Fruit fly (Drosophila melanogaster) whole organism, embryonic: ENCODE results near the gene tyf.

Experiments
- Atf6 ChIP-seq: fragments of 200-800 bp; sonication (Bioruptor generic); IDR thresholded peaks from 2 replicates; pipeline ENCODE4 v1.3.6; 2022; ENCODE audit warnings: missing biosample characterization, missing genetic modification characterization
- CG10209 ChIP-seq: fragments of 200-800 bp; sonication (Bioruptor generic); optimal IDR thresholded peaks from 3 replicates; lab custom pipeline; 2017; ENCODE audit warnings: missing biosample characterization, mild to moderate bottlenecking, missing genetic modification characterization, missing genetic modification reagents
- CG11093 ChIP-seq: fragments of 200-800 bp; sonication (Bioruptor generic); IDR thresholded peaks from 3 replicates; pipeline ENCODE4 v1.3.6; 2022; ENCODE audit warnings: missing biosample characterization, missing genetic modification characterization
- CG11398 ChIP-seq: fragments of 200-800 bp; sonication (Bioruptor generic); optimal IDR thresholded peaks from 2 replicates; lab custom pipeline; 2016; ENCODE audit warnings: missing biosample characterization, missing genetic modification characterization
- CG14014 ChIP-seq: fragments of 200-800 bp; sonication (Bioruptor generic); IDR thresholded peaks from 2 replicates; pipeline ENCODE4 v1.3.6; 2022; ENCODE audit warnings: missing biosample characterization, missing genetic modification characterization
- CG14050 ChIP-seq: fragments of 200-800 bp; sonication (Bioruptor generic); IDR thresholded peaks from 3 replicates; pipeline ENCODE4 v1.3.6; 2022; ENCODE audit warnings: missing biosample characterization, missing genetic modification characterization
- CG15269 ChIP-seq: fragments of 200-800 bp; sonication (Bioruptor generic); optimal IDR thresholded peaks from 2 replicates; lab custom pipeline; 2018; ENCODE audit warnings: missing biosample characterization, mild to moderate bottlenecking, missing genetic modification characterization, moderate library complexity
- CG18262 ChIP-seq: fragments of 200-800 bp; optimal IDR thresholded peaks from 3 replicates; lab custom pipeline; 2019; ENCODE audit warnings: missing biosample characterization, mild to moderate bottlenecking, missing genetic modification characterization, moderate library complexity
- CG2875 ChIP-seq: fragments of 200-800 bp; sonication (Bioruptor generic); optimal IDR thresholded peaks from 2 replicates; lab custom pipeline; 2017; ENCODE audit warnings: missing biosample characterization, mild to moderate bottlenecking, missing genetic modification characterization, missing genetic modification reagents
- CG3726 ChIP-seq: fragments of 200-800 bp; sonication (Bioruptor generic); IDR thresholded peaks from 3 replicates; pipeline ENCODE4, ENCODE4 v1.3.6; 2022; ENCODE audit warnings: missing biosample characterization, missing genetic modification characterization
- CG3847 ChIP-seq: fragments of 200-800 bp; sonication (Bioruptor generic); IDR thresholded peaks from 2 replicates; pipeline ENCODE4 v1.3.6; 2022; ENCODE audit warnings: missing biosample characterization, missing genetic modification characterization
- CG42726 ChIP-seq: fragments of 200-800 bp; sonication (Bioruptor generic); IDR thresholded peaks from 2 replicates; pipeline ENCODE4 v1.3.6; 2022; ENCODE audit warnings: missing biosample characterization, missing genetic modification characterization; ENCODE audit not compliant: partially characterized antibody
- CG6272 ChIP-seq: fragments of 200-800 bp; sonication (Bioruptor generic); IDR thresholded peaks from 2 replicates; pipeline ENCODE4 v1.3.6; 2022; ENCODE audit warnings: missing biosample characterization, missing genetic modification characterization
- CG7745 ChIP-seq: fragments of 200-800 bp; sonication (Bioruptor generic); optimal IDR thresholded peaks from 2 replicates; lab custom pipeline; 2018; ENCODE audit warnings: missing biosample characterization, mild to moderate bottlenecking, missing genetic modification characterization, moderate library complexity
- CG7839 ChIP-seq: fragments of 200-800 bp; sonication (Bioruptor generic); optimal IDR thresholded peaks from 3 replicates; lab custom pipeline; 2018; ENCODE audit warnings: missing biosample characterization, mild to moderate bottlenecking, missing genetic modification characterization, moderate library complexity
- CG7928 ChIP-seq: fragments of 200-800 bp; sonication (Bioruptor generic); optimal IDR thresholded peaks from 2 replicates; lab custom pipeline; 2017; ENCODE audit warnings: missing biosample characterization, mild to moderate bottlenecking, missing genetic modification characterization
- CG7987 ChIP-seq: fragments of 200-800 bp; sonication (Bioruptor generic); optimal IDR thresholded peaks from 2 replicates; lab custom pipeline; 2018; ENCODE audit warnings: missing biosample characterization, mild to moderate bottlenecking, missing genetic modification characterization, moderate library complexity
- CG8089 ChIP-seq: fragments of 200-800 bp; sonication (Bioruptor generic); optimal IDR thresholded peaks from 3 replicates; lab custom pipeline; 2016; ENCODE audit warnings: missing biosample characterization, missing genetic modification characterization
- CG8388 ChIP-seq: fragments of 200-800 bp; sonication (Bioruptor generic); optimal IDR thresholded peaks from 2 replicates; lab custom pipeline; 2019; ENCODE audit warnings: missing biosample characterization, mild to moderate bottlenecking, missing genetic modification characterization, moderate library complexity
- CoRest ChIP-seq: fragments of 200-800 bp; sonication (Bioruptor generic); optimal IDR thresholded peaks from 3 replicates; lab custom pipeline; 2018; ENCODE audit warnings: missing biosample characterization, mild to moderate bottlenecking, missing genetic modification characterization, moderate library complexity
- Dp ChIP-seq: fragments of 200-800 bp; sonication (Bioruptor generic); optimal IDR thresholded peaks from 2 replicates; lab custom pipeline; 2018; ENCODE audit warnings: missing biosample characterization, mild to moderate bottlenecking, missing genetic modification characterization, moderate library complexity
- MBD-R2 ChIP-seq: fragments of 200-800 bp; sonication (Bioruptor generic); IDR thresholded peaks from 2 replicates; pipeline ENCODE4 v1.3.6; 2022; ENCODE audit warnings: missing biosample characterization, missing genetic modification characterization
- Mrtf ChIP-seq: fragments of 200-800 bp; sonication (Bioruptor generic); IDR thresholded peaks from 3 replicates; pipeline ENCODE4 v1.3.6; 2022; ENCODE audit warnings: missing biosample characterization, missing genetic modification characterization
- Nf-YA ChIP-seq: fragments of 200-800 bp; sonication (Bioruptor generic); IDR thresholded peaks from 2 replicates; pipeline ENCODE4 v1.3.6; 2022; ENCODE audit warnings: missing biosample characterization, missing genetic modification characterization
- Nf-YB ChIP-seq: fragments of 200-800 bp; sonication (Bioruptor generic); optimal IDR thresholded peaks from 3 replicates; lab custom pipeline; 2019; ENCODE audit warnings: missing biosample characterization, mild to moderate bottlenecking, missing genetic modification characterization, moderate library complexity
- Oli ChIP-seq: fragments of 200-800 bp; sonication (Bioruptor generic); optimal IDR thresholded peaks from 2 replicates; lab custom pipeline; 2018; ENCODE audit warnings: missing biosample characterization, mild to moderate bottlenecking, missing genetic modification characterization, moderate library complexity
- Poxn ChIP-seq: fragments of 200-800 bp; sonication (Bioruptor generic); IDR thresholded peaks from 2 replicates; pipeline ENCODE4 v1.3.6; 2022; ENCODE audit warnings: missing biosample characterization, missing genetic modification characterization
- ab ChIP-seq: fragments of 200-800 bp; sonication (Bioruptor generic); optimal IDR thresholded peaks from 2 replicates; lab custom pipeline; 2016; ENCODE audit warnings: missing biosample characterization, missing genetic modification characterization
- ash1 ChIP-seq: fragments of 200-800 bp; sonication (Bioruptor generic); optimal IDR thresholded peaks from 2 replicates; lab custom pipeline; 2018; ENCODE audit warnings: missing biosample characterization, mild to moderate bottlenecking, missing genetic modification characterization
- ato ChIP-seq: fragments of 200-800 bp; sonication (Bioruptor generic); IDR thresholded peaks from 2 replicates; pipeline ENCODE4 v1.3.6; 2022; ENCODE audit warnings: missing biosample characterization, missing genetic modification characterization; ENCODE audit not compliant: partially characterized antibody
- crc ChIP-seq: fragments of 200-800 bp; sonication (Bioruptor generic); optimal IDR thresholded peaks from 2 replicates; lab custom pipeline; 2016; ENCODE audit warnings: missing biosample characterization, missing genetic modification characterization
- dati ChIP-seq: fragments of 200-800 bp; sonication (Bioruptor generic); IDR thresholded peaks from 2 replicates; pipeline ENCODE4 v1.3.6; 2022; ENCODE audit warnings: missing biosample characterization, missing genetic modification characterization
- dmrt11E ChIP-seq: fragments of 200-800 bp; sonication (Bioruptor generic); optimal IDR thresholded peaks from 3 replicates; lab custom pipeline; 2018; ENCODE audit warnings: missing biosample characterization, mild to moderate bottlenecking, missing genetic modification characterization, moderate library complexity
- emc ChIP-seq: fragments of 200-800 bp; sonication (Bioruptor generic); optimal IDR thresholded peaks from 2 replicates; lab custom pipeline; 2016; ENCODE audit warnings: missing biosample characterization, missing genetic modification characterization
- eve ChIP-seq, 2 experiments: fragments of >200 bp; optimal IDR thresholded peaks; 2 replicates each; lab custom pipeline; 2017; ENCODE audit warnings: missing biosample characterization in 2 of 2, missing genetic modification characterization in 2 of 2
- fd96Cb ChIP-seq: fragments of 200-800 bp; sonication (Bioruptor generic); optimal IDR thresholded peaks from 2 replicates; lab custom pipeline; 2018; ENCODE audit warnings: missing biosample characterization, mild to moderate bottlenecking, missing genetic modification characterization, moderate library complexity
- fu2 ChIP-seq: fragments of 200-800 bp; sonication (Bioruptor generic); optimal IDR thresholded peaks from 2 replicates; lab custom pipeline; 2016; ENCODE audit warnings: missing biosample characterization, missing genetic modification characterization
- gcm2 ChIP-seq: fragments of 200-800 bp; sonication (Bioruptor generic); optimal IDR thresholded peaks from 2 replicates; lab custom pipeline; 2016; ENCODE audit warnings: missing biosample characterization, missing genetic modification characterization
- grau ChIP-seq: fragments of 200-800 bp; optimal IDR thresholded peaks from 3 replicates; lab custom pipeline; 2019; ENCODE audit warnings: missing biosample characterization, mild to moderate bottlenecking, missing genetic modification characterization, moderate library complexity
- ham ChIP-seq: fragments of 200-800 bp; sonication (Bioruptor generic); IDR thresholded peaks from 2 replicates; pipeline ENCODE4 v1.3.6; 2022; ENCODE audit warnings: missing biosample characterization, missing genetic modification characterization
- hb ChIP-seq: fragments of 200-800 bp; sonication (Bioruptor generic); IDR thresholded peaks from 3 replicates; pipeline ENCODE4 v1.3.6; 2022; ENCODE audit warnings: missing biosample characterization, missing genetic modification characterization; ENCODE audit not compliant: partially characterized antibody
- jing ChIP-seq: fragments of 200-800 bp; sonication (Bioruptor generic); optimal IDR thresholded peaks from 2 replicates; lab custom pipeline; 2018; ENCODE audit warnings: missing biosample characterization, mild to moderate bottlenecking, missing genetic modification characterization
- luna ChIP-seq: fragments of 200-800 bp; sonication (Bioruptor generic); optimal IDR thresholded peaks from 2 replicates; lab custom pipeline; 2016; ENCODE audit warnings: missing biosample characterization, missing genetic modification characterization
- nerfin-2 ChIP-seq: fragments of 200-800 bp; sonication (Bioruptor generic); IDR thresholded peaks from 2 replicates; pipeline ENCODE4 v1.3.6; 2022; ENCODE audit warnings: missing biosample characterization, missing genetic modification characterization; ENCODE audit not compliant: partially characterized antibody
- pros ChIP-seq: fragments of 200-800 bp; sonication (Bioruptor generic); optimal IDR thresholded peaks from 3 replicates; lab custom pipeline; 2019; ENCODE audit warnings: missing biosample characterization, mild to moderate bottlenecking, missing genetic modification characterization, moderate library complexity
- sna ChIP-seq: fragments of 200-800 bp; sonication (Bioruptor generic); IDR thresholded peaks from 2 replicates; pipeline ENCODE4 v1.3.6; 2022; ENCODE audit warnings: missing biosample characterization, missing genetic modification characterization; ENCODE audit not compliant: partially characterized antibody
- sqz ChIP-seq: fragments of 200-800 bp; sonication (Bioruptor generic); optimal IDR thresholded peaks from 3 replicates; lab custom pipeline; 2018; ENCODE audit warnings: missing biosample characterization, mild to moderate bottlenecking, missing genetic modification characterization
- toy ChIP-seq: fragments of 200-800 bp; sonication (Bioruptor generic); IDR thresholded peaks from 2 replicates; pipeline ENCODE4 v1.3.6; 2022; ENCODE audit warnings: missing biosample characterization, missing genetic modification characterization
- tup ChIP-seq: fragments of 200-800 bp; sonication (Bioruptor generic); optimal IDR thresholded peaks from 2 replicates; lab custom pipeline; 2016; ENCODE audit warnings: missing biosample characterization, mild to moderate bottlenecking, missing genetic modification characterization, moderate library complexity
- vvl ChIP-seq: fragments of 200-800 bp; sonication (Bioruptor generic); IDR thresholded peaks from 2 replicates; pipeline ENCODE4 v1.3.6; 2022; ENCODE audit warnings: missing biosample characterization, missing genetic modification characterization
- wdn ChIP-seq: fragments of 200-800 bp; sonication (Bioruptor generic); IDR thresholded peaks from 2 replicates; pipeline ENCODE4 v1.3.6; 2022; ENCODE audit warnings: missing biosample characterization, missing genetic modification characterization

Gene tyf

DNA sequence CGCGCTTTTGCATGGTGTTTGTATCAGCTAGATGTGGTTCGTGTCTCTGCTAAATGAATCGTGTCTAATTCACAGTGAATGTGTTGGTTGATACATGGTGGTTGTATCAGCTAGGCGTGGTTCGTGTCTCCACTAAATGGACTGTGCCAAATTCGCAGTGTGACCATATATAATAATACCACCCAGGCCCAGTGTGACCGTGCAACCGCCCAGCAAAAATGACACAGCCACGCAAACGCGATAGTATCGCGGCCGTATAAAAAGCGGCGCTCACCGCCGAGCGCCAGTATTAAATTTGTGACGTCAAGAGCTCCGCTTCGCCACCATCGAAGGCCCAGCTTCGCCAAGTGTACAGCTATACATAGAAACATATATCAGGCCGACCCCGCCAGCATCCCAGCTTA lies 11.0 kb upstream of the tyf start, which contains the start of gene cib (continued):
- TF ChIP-seq CG7928 (GFP tag; lab: Kevin White, UChicago) (peak; percentile 47), nerfin-2 (peak; percentile 64), CG3847 (GFP tag; lab: Robert Waterston, UW) (peak; percentile 81), CG14014 (peak; percentile 28; the same call in 1 of the 2 replicates), eve (GFP tag; optimal IDR thresholded peaks at IDR 0.05; lab: Kevin White, UChicago) (no peak), dati (GFP tag; lab: Robert Waterston, UW) (no peak), sna (GFP tag; lab: Robert Waterston, UW) (peak; percentile 68), ash1 (GFP tag; lab: Kevin White, UChicago) (no peak), hb (GFP tag; lab: Robert Waterston, UW) (0 out of 3 replicates have a peak, but pooled peaks have one; percentile 52), emc (GFP tag; lab: Kevin White, UChicago) (no peak), ato (GFP tag; lab: Robert Waterston, UW) (peak; percentile 81; the same call in 1 of the 2 replicates), CG10209 (GFP tag; lab: Kevin White, UChicago) (peak; percentile 17), CG2875 (GFP tag; lab: Kevin White, UChicago) (peak; percentile 22), ham (no peak), wdn (no peak), CG7987 (GFP tag; lab: Kevin White, UChicago) (peak; percentile 47), Poxn (no peak), CG3726 (GFP tag; lab: Robert Waterston, UW) (no peak), CG8388 (GFP tag; lab: Kevin White, UChicago) (no peak), pros (no peak), fd96Cb (no peak), CG7745 (tag; lab: Kevin White, UChicago) (no peak), dmrt11E (tag; lab: Kevin White, UChicago) (no peak), grau (peak; percentile 49), jing (GFP tag; lab: Kevin White, UChicago) (no peak), CG42726 (GFP tag; lab: Robert Waterston, UW) (peak; percentile 87), Atf6 (GFP tag; lab: Robert Waterston, UW) (no peak), vvl (GFP tag; lab: Robert Waterston, UW) (peak; percentile 42), Mrtf (GFP tag; lab: Robert Waterston, UW) (no peak), gcm2 (GFP tag; lab: Kevin White, UChicago) (no peak), Oli (tag; lab: Kevin White, UChicago) (no peak), CG11398 (peak; percentile 33), sqz (GFP tag; lab: Kevin White, UChicago) (no peak), ab (GFP tag; lab: Kevin White, UChicago) (no peak), Dp (GFP tag; lab: Kevin White, UChicago) (peak; percentile 96), CoRest (peak; percentile 26), CG15269 (tag; lab: Kevin White, UChicago) (peak; percentile 31), CG18262 (tag; lab: Kevin White, UChicago) (peak; percentile 9), CG11093 (GFP tag; lab: Robert Waterston, UW) (no peak), MBD-R2 (GFP tag; lab: Robert Waterston, UW) (peak; percentile 55), tup (GFP tag; lab: Kevin White, UChicago) (no peak), CG7839 (tag; lab: Kevin White, UChicago) (peak; percentile 26), Nf-YB (GFP tag; lab: Kevin White, UChicago) (peak; percentile 34), toy (GFP tag; lab: Robert Waterston, UW) (no peak), CG8089 (GFP tag; lab: Kevin White, UChicago) (peak; percentile 6), CG14050 (GFP tag; lab: Robert Waterston, UW) (no peak), crc (no peak), fu2 (GFP tag; lab: Kevin White, UChicago) (no peak), CG6272 (GFP tag; lab: Robert Waterston, UW) (peak; percentile 34; the same call in 1 of the 2 replicates), luna (no peak), Nf-YA (GFP tag; lab: Robert Waterston, UW) (no peak)
